Fruit fly (Drosophila melanogaster): ENCODE data around the gene CG32720.

- TF ChIP-seq dmrt93B (GFP tag; optimal IDR thresholded peaks at IDR 0.05) (no peak), GATAd (GFP tag; optimal IDR thresholded peaks at IDR 0.05) (no peak), pan (optimal IDR thresholded peaks at IDR 0.05) (no peak), Hr78 (GFP tag; optimal IDR thresholded peaks at IDR 0.05) (no peak), Rel (GFP tag; optimal IDR thresholded peaks at IDR 0.05) (no peak), Rel (tag; optimal IDR thresholded peaks at IDR 0.05) (no peak)
Measured at dm6 chrX:7550704-7551103, 13.9 kb upstream of the CG32720 start.

Measured in whole organism, wandering third instar larva.